Worm (Caenorhabditis elegans) whole organism, L1 larva: ENCODE data around the gene Y42G9A.2.

Experiments
- C04F5.9 ChIP-seq: sonication (generic microtip); optimal IDR thresholded peaks from 2 replicates; lab custom pipeline; 2016; ENCODE audit warnings: missing genetic modification characterization, missing compliant biosample characterization
- F16B12.6 ChIP-seq: fragments of 150-350 bp; optimal IDR thresholded peaks from 2 replicates; lab custom pipeline; 2014; ENCODE audit warnings: missing biosample characterization, missing genetic modification characterization
- alr-1 ChIP-seq: fragments of 200-800 bp; sonication (Bioruptor generic); optimal IDR thresholded peaks from 2 replicates; lab custom pipeline; 2018; ENCODE audit warnings: borderline replicate concordance, mild to moderate bottlenecking, missing genetic modification characterization, missing compliant biosample characterization
- aly-2 ChIP-seq: fragments of 150-350 bp; optimal IDR thresholded peaks from 2 replicates; lab custom pipeline; 2014; ENCODE audit warnings: missing biosample characterization, missing genetic modification characterization
- ama-1 ChIP-seq: fragments of 150-350 bp; optimal IDR thresholded peaks from 2 replicates; lab custom pipeline; 2014
- blmp-1 ChIP-seq: fragments of 150-350 bp; optimal IDR thresholded peaks from 2 replicates; lab custom pipeline; 2014; ENCODE audit warnings: missing biosample characterization, missing genetic modification characterization
- ceh-8 ChIP-seq: fragments of 200-800 bp; sonication (Bioruptor generic); optimal IDR thresholded peaks from 2 replicates; lab custom pipeline; 2018; ENCODE audit warnings: mild to moderate bottlenecking, missing genetic modification characterization, moderate library complexity, missing compliant biosample characterization
- ceh-82 ChIP-seq, 3 experiments: fragments of 150-350 bp in 1 of 3; sonication (generic microtip) in 2 of 3; optimal IDR thresholded peaks; 2 replicates each; lab custom pipeline; 2014 to 2017; ENCODE audit warnings: missing biosample characterization in 3 of 3, missing genetic modification characterization in 3 of 3
- ceh-88 ChIP-seq: fragments of 200-800 bp; sonication (Bioruptor generic); IDR thresholded peaks from 2 replicates; pipeline ENCODE4 v1.3.6; 2022; ENCODE audit warnings: missing genetic modification characterization, missing compliant biosample characterization
- dpl-1 ChIP-seq, 3 experiments: fragments of 150-350 bp in 2 of 3; sonication (generic microtip) in 1 of 3; optimal IDR thresholded peaks; 2 replicates each; lab custom pipeline; 2014 to 2017; ENCODE audit warnings: missing biosample characterization in 3 of 3, missing genetic modification characterization in 3 of 3, missing genetic modification reagents in 3 of 3
- efl-1 ChIP-seq, 4 experiments: fragments of 150-350 bp; optimal IDR thresholded peaks in 3 of 4; peaks in 1 of 4; 1 replicate in 1 of 4; 2 replicates in 3 of 4; lab custom pipeline; 2014; ENCODE audit warnings: missing biosample characterization in 2 of 4, missing genetic modification characterization in 2 of 4, missing genetic modification reagents in 2 of 4
- efl-3 ChIP-seq: fragments of 200-800 bp; sonication (Bioruptor generic); optimal IDR thresholded peaks from 2 replicates; lab custom pipeline; 2018; ENCODE audit warnings: mild to moderate bottlenecking, missing genetic modification characterization, missing compliant biosample characterization
- egl-27 ChIP-seq, 2 experiments: fragments of 150-350 bp in 1 of 2; sonication (generic microtip); optimal IDR thresholded peaks; 3 replicates each; lab custom pipeline; 2017 to 2018; ENCODE audit warnings: missing biosample characterization in 2 of 2, missing genetic modification characterization in 2 of 2, missing genetic modification reagents in 2 of 2
- elt-2 ChIP-seq: sonication (generic microtip); optimal IDR thresholded peaks from 2 replicates; lab custom pipeline; 2016; ENCODE audit warnings: missing genetic modification characterization, mild to moderate bottlenecking, inconsistent platforms, missing compliant biosample characterization, missing genetic modification reagents
- ets-5 ChIP-seq: fragments of 200-800 bp; sonication (Bioruptor generic); IDR thresholded peaks from 2 replicates; pipeline ENCODE4 v1.3.6; 2022; ENCODE audit warnings: missing genetic modification characterization, missing compliant biosample characterization
- grh-1 ChIP-seq: fragments of 200-800 bp; sonication (Bioruptor generic); IDR thresholded peaks from 2 replicates; pipeline ENCODE4 v1.3.6; 2022; ENCODE audit warnings: missing genetic modification reagents, missing genetic modification characterization, missing compliant biosample characterization
- irx-1 ChIP-seq: sonication (generic microtip); optimal IDR thresholded peaks from 2 replicates; lab custom pipeline; 2016; ENCODE audit warnings: missing genetic modification characterization, missing compliant biosample characterization
- isw-1 ChIP-seq: fragments of 200-800 bp; sonication (Bioruptor generic); IDR thresholded peaks from 2 replicates; pipeline ENCODE4 v1.3.6; 2022; ENCODE audit warnings: missing genetic modification characterization, missing compliant biosample characterization
- lin-13 ChIP-seq: fragments of 150-350 bp; optimal IDR thresholded peaks from 2 replicates; lab custom pipeline; 2014; ENCODE audit warnings: missing biosample characterization, missing genetic modification reagents, missing genetic modification characterization
- lin-15B ChIP-seq: fragments of 150-350 bp; sonication (generic microtip); optimal IDR thresholded peaks from 3 replicates; lab custom pipeline; 2014; ENCODE audit warnings: missing biosample characterization, missing genetic modification characterization
- lin-39 ChIP-seq: fragments of 150-350 bp; optimal IDR thresholded peaks from 2 replicates; lab custom pipeline; 2014; ENCODE audit warnings: missing biosample characterization, missing genetic modification reagents, missing genetic modification characterization
- lsy-2 ChIP-seq, 2 experiments: fragments of 150-350 bp; optimal IDR thresholded peaks; 2 replicates each; lab custom pipeline; 2014; ENCODE audit warnings: missing biosample characterization in 2 of 2, missing genetic modification characterization in 2 of 2
- mab-9 ChIP-seq: fragments of 200-800 bp; sonication (Bioruptor generic); IDR thresholded peaks from 2 replicates; pipeline ENCODE4 v1.3.6; 2022; ENCODE audit warnings: missing genetic modification reagents, missing genetic modification characterization, missing compliant biosample characterization
- mef-2 ChIP-seq: fragments of 150-350 bp; optimal IDR thresholded peaks from 2 replicates; lab custom pipeline; 2014; ENCODE audit warnings: missing biosample characterization, missing genetic modification characterization
- mep-1 ChIP-seq: fragments of 150-350 bp; optimal IDR thresholded peaks from 2 replicates; lab custom pipeline; 2014; ENCODE audit warnings: missing biosample characterization, missing genetic modification characterization
- nhr-19 ChIP-seq: fragments of 200-800 bp; sonication (Bioruptor generic); conservative IDR thresholded peaks from 2 replicates; pipeline ENCODE4 v1.3.6; 2022; ENCODE audit warnings: missing genetic modification characterization, missing compliant biosample characterization
- nhr-47 ChIP-seq: sonication (generic microtip); optimal IDR thresholded peaks from 2 replicates; lab custom pipeline; 2016; ENCODE audit warnings: mild to moderate bottlenecking, missing genetic modification characterization, moderate library complexity, missing compliant biosample characterization
- nhr-71 ChIP-seq: sonication (generic microtip); optimal IDR thresholded peaks from 2 replicates; lab custom pipeline; 2016; ENCODE audit warnings: mild to moderate bottlenecking, missing genetic modification characterization, moderate library complexity, missing compliant biosample characterization
- nhr-77 ChIP-seq: fragments of 150-350 bp; optimal IDR thresholded peaks from 2 replicates; lab custom pipeline; 2014; ENCODE audit warnings: missing biosample characterization, missing genetic modification characterization
- nhr-84 ChIP-seq: sonication (generic microtip); optimal IDR thresholded peaks from 2 replicates; lab custom pipeline; 2017; ENCODE audit warnings: missing biosample characterization, missing genetic modification characterization
- nhr-85 ChIP-seq: sonication (generic microtip); peaks from one replicate; lab custom pipeline; 2016; ENCODE audit warnings: missing genetic modification characterization, inconsistent platforms, missing compliant biosample characterization
- nhr-90 ChIP-seq: sonication (generic microtip); optimal IDR thresholded peaks from 2 replicates; lab custom pipeline; 2016; ENCODE audit warnings: mild to moderate bottlenecking, missing genetic modification characterization, missing compliant biosample characterization; ENCODE audit not compliant: poor library complexity
- pag-3 ChIP-seq: sonication (generic microtip); optimal IDR thresholded peaks from 2 replicates; lab custom pipeline; 2017; ENCODE audit warnings: missing genetic modification characterization, mild to moderate bottlenecking, missing compliant biosample characterization, antibody characterized with exemption, borderline replicate concordance; ENCODE audit not compliant: insufficient read depth
- rnt-1 ChIP-seq: sonication (generic microtip); optimal IDR thresholded peaks from 2 replicates; lab custom pipeline; 2016; ENCODE audit warnings: mild to moderate bottlenecking, missing genetic modification characterization, moderate library complexity, missing compliant biosample characterization
- sup-37 ChIP-seq: fragments of 200-800 bp; sonication (Bioruptor generic); optimal IDR thresholded peaks from 2 replicates; lab custom pipeline; 2018; ENCODE audit warnings: mild to moderate bottlenecking, missing genetic modification characterization, missing compliant biosample characterization
- tbx-2 ChIP-seq: sonication (generic microtip); optimal IDR thresholded peaks from 2 replicates; lab custom pipeline; 2016; ENCODE audit warnings: missing genetic modification characterization, missing compliant biosample characterization
- unc-130 ChIP-seq: fragments of 150-350 bp; optimal IDR thresholded peaks from 2 replicates; lab custom pipeline; 2017; ENCODE audit warnings: missing biosample characterization, missing genetic modification characterization, inconsistent platforms
- unc-30 ChIP-seq: sonication (generic microtip); optimal IDR thresholded peaks from 2 replicates; lab custom pipeline; 2017; ENCODE audit warnings: missing biosample characterization, missing genetic modification characterization
- unc-86 ChIP-seq: sonication (generic microtip); optimal IDR thresholded peaks from 2 replicates; lab custom pipeline; 2016; ENCODE audit warnings: missing genetic modification characterization, missing compliant biosample characterization
- vab-15 ChIP-seq: sonication (generic microtip); optimal IDR thresholded peaks from 2 replicates; lab custom pipeline; 2017; ENCODE audit warnings: missing genotype, mild to moderate bottlenecking, missing genetic modification characterization, missing compliant biosample characterization
- ztf-4 ChIP-seq: fragments of 150-350 bp; optimal IDR thresholded peaks from 2 replicates; lab custom pipeline; 2014; ENCODE audit warnings: missing biosample characterization, missing genetic modification characterization

Gene Y42G9A.2

ce11 chrIII:6164253-6164971 lies 16.4 kb downstream of the Y42G9A.2 start, which contains the start of gene F42A10.9:
Gene F42A10.9 (plus strand): TSS chrIII:6164573.
- TF ChIP-seq efl-3 (no peak), pag-3 (tag; lab: Kevin White, UChicago) (no peak), lsy-2 (tag; optimal IDR thresholded peaks at IDR 0.05; lab: Kevin White, UChicago) (peak in 1 of 2 experiments; percentile 18), nhr-19 (no peak), vab-15 (tag; lab: Kevin White, UChicago) (no peak), alr-1 (tag; lab: Kevin White, UChicago) (no peak), mep-1 (peak; percentile 45), nhr-90 (peak; percentile 25), lin-15B (tag; lab: Kevin White, UChicago) (no peak), elt-2 (peak; percentile 4), nhr-84 (tag; lab: Kevin White, UChicago) (no peak), egl-27 (tag; optimal IDR thresholded peaks at IDR 0.05; lab: Kevin White, UChicago) (no peak), efl-1 (optimal IDR thresholded peaks at IDR 0.05; lab: Kevin White, UChicago) (no peak), efl-1 (GFP tag; optimal IDR thresholded peaks at IDR 0.05 in 1 of 2; lab: Kevin White, UChicago) (peak in 1 of 2 experiments; percentile 38), unc-30 (tag; lab: Kevin White, UChicago) (no peak), ztf-4 (no peak), ama-1 (lab: Kevin White, UChicago) (peak; percentile 50), nhr-85 (tag; lab: Kevin White, UChicago) (no peak), unc-130 (tag; lab: Kevin White, UChicago) (no peak), irx-1 (tag; lab: Kevin White, UChicago) (no peak), F16B12.6 (tag; lab: Kevin White, UChicago) (no peak), C04F5.9 (tag; lab: Kevin White, UChicago) (no peak), lin-13 (GFP tag; lab: Kevin White, UChicago) (no peak), isw-1 (no peak), mab-9 (GFP tag; lab: Robert Waterston, UW) (no peak), nhr-47 (tag; lab: Kevin White, UChicago) (peak; percentile 5), blmp-1 (tag; lab: Kevin White, UChicago) (no peak), ceh-8 (GFP tag; lab: Kevin White, UChicago) (no peak), aly-2 (tag; lab: Kevin White, UChicago) (no peak)

ce11 chrIII:6165240-6165639 lies 17.3 kb downstream of the Y42G9A.2 start:
- no peak for TF ChIP-seq ceh-82 (tag; optimal IDR thresholded peaks at IDR 0.05; lab: Kevin White, UChicago)
- TF ChIP-seq tbx-2 (tag; lab: Kevin White, UChicago), result no peak
- no peak for TF ChIP-seq nhr-77
- no peak for TF ChIP-seq lin-13 (GFP tag; lab: Kevin White, UChicago)
- TF ChIP-seq egl-27 (tag; optimal IDR thresholded peaks at IDR 0.05; lab: Kevin White, UChicago), result no peak
- TF ChIP-seq irx-1 (tag; lab: Kevin White, UChicago), result no peak
- no peak for TF ChIP-seq dpl-1 (GFP tag; optimal IDR thresholded peaks at IDR 0.05; lab: Kevin White, UChicago)
- no peak for TF ChIP-seq efl-1 (optimal IDR thresholded peaks at IDR 0.05; lab: Kevin White, UChicago)
- no peak for TF ChIP-seq efl-1 (GFP tag; optimal IDR thresholded peaks at IDR 0.05 in 1 of 2; lab: Kevin White, UChicago)
- TF ChIP-seq grh-1 (GFP tag; lab: Robert Waterston, UW), result no peak
- no peak for TF ChIP-seq mef-2 (tag; lab: Kevin White, UChicago)
- TF ChIP-seq mab-9 (GFP tag; lab: Robert Waterston, UW), result no peak
- no peak for TF ChIP-seq nhr-90
- TF ChIP-seq lin-39 (tag; lab: Kevin White, UChicago), result no peak
- TF ChIP-seq ceh-88 (GFP tag; lab: Robert Waterston, UW), result no peak
- TF ChIP-seq rnt-1 (tag; lab: Kevin White, UChicago), result no peak
- no peak for TF ChIP-seq unc-86 (tag; lab: Kevin White, UChicago)
- no peak for TF ChIP-seq ama-1 (lab: Kevin White, UChicago)
- TF ChIP-seq ets-5, result no peak
- TF ChIP-seq sup-37, result no peak
- no peak for TF ChIP-seq nhr-71 (tag; lab: Kevin White, UChicago)
